Worm (Caenorhabditis elegans) whole organism, L1 larva: ENCODE results near the gene srh-44.

Experiments
- C04F5.9 ChIP-seq: sonication (generic microtip); optimal IDR thresholded peaks from 2 replicates; lab custom pipeline; 2016; ENCODE audit warnings: missing genetic modification characterization, missing compliant biosample characterization
- C34B4.2 ChIP-seq: sonication (generic microtip); optimal IDR thresholded peaks from 2 replicates; lab custom pipeline; 2017; ENCODE audit warnings: mild to moderate bottlenecking, missing genetic modification characterization, missing compliant biosample characterization
- F16B12.6 ChIP-seq: fragments of 150-350 bp; optimal IDR thresholded peaks from 2 replicates; lab custom pipeline; 2014; ENCODE audit warnings: missing biosample characterization, missing genetic modification characterization
- Y116A8C.19 ChIP-seq: sonication (generic microtip); optimal IDR thresholded peaks from 2 replicates; lab custom pipeline; 2016; ENCODE audit warnings: missing compliant biosample characterization, missing genetic modification characterization, borderline replicate concordance
- aha-1 ChIP-seq: fragments of 150-350 bp; optimal IDR thresholded peaks from 2 replicates; lab custom pipeline; 2014; ENCODE audit warnings: missing biosample characterization, missing genetic modification characterization
- alr-1 ChIP-seq: fragments of 200-800 bp; sonication (Bioruptor generic); optimal IDR thresholded peaks from 2 replicates; lab custom pipeline; 2018; ENCODE audit warnings: borderline replicate concordance, mild to moderate bottlenecking, missing genetic modification characterization, missing compliant biosample characterization
- ama-1 ChIP-seq: fragments of 150-350 bp; optimal IDR thresholded peaks from 2 replicates; lab custom pipeline; 2014
- blmp-1 ChIP-seq: fragments of 150-350 bp; optimal IDR thresholded peaks from 2 replicates; lab custom pipeline; 2014; ENCODE audit warnings: missing biosample characterization, missing genetic modification characterization
- ceh-63 ChIP-seq: fragments of 200-800 bp; sonication (Bioruptor generic); optimal IDR thresholded peaks from 2 replicates; lab custom pipeline; 2018; ENCODE audit warnings: mild to moderate bottlenecking, missing genetic modification characterization, missing compliant biosample characterization
- ceh-8 ChIP-seq: fragments of 200-800 bp; sonication (Bioruptor generic); optimal IDR thresholded peaks from 2 replicates; lab custom pipeline; 2018; ENCODE audit warnings: mild to moderate bottlenecking, missing genetic modification characterization, moderate library complexity, missing compliant biosample characterization
- ceh-82 ChIP-seq, 3 experiments: fragments of 150-350 bp in 1 of 3; sonication (generic microtip) in 2 of 3; optimal IDR thresholded peaks; 2 replicates each; lab custom pipeline; 2014 to 2017; ENCODE audit warnings: missing biosample characterization in 3 of 3, missing genetic modification characterization in 3 of 3
- ceh-88 ChIP-seq: fragments of 200-800 bp; sonication (Bioruptor generic); IDR thresholded peaks from 2 replicates; pipeline ENCODE4 v1.3.6; 2022; ENCODE audit warnings: missing genetic modification characterization, missing compliant biosample characterization
- ces-1 ChIP-seq: fragments of 150-350 bp; optimal IDR thresholded peaks from 2 replicates; lab custom pipeline; 2014; ENCODE audit warnings: missing biosample characterization, missing genetic modification reagents, missing genetic modification characterization
- dpl-1 ChIP-seq, 3 experiments: fragments of 150-350 bp in 2 of 3; sonication (generic microtip) in 1 of 3; optimal IDR thresholded peaks; 2 replicates each; lab custom pipeline; 2014 to 2017; ENCODE audit warnings: missing biosample characterization in 3 of 3, missing genetic modification characterization in 3 of 3, missing genetic modification reagents in 3 of 3
- efl-3 ChIP-seq: fragments of 200-800 bp; sonication (Bioruptor generic); optimal IDR thresholded peaks from 2 replicates; lab custom pipeline; 2018; ENCODE audit warnings: mild to moderate bottlenecking, missing genetic modification characterization, missing compliant biosample characterization
- egl-13 ChIP-seq: sonication (generic microtip); optimal IDR thresholded peaks from 2 replicates; lab custom pipeline; 2016; ENCODE audit warnings: missing genotype, missing genetic modification reagents, missing genetic modification characterization, missing compliant biosample characterization
- egl-27 ChIP-seq, 2 experiments: fragments of 150-350 bp in 1 of 2; sonication (generic microtip); optimal IDR thresholded peaks; 3 replicates each; lab custom pipeline; 2017 to 2018; ENCODE audit warnings: missing biosample characterization in 2 of 2, missing genetic modification characterization in 2 of 2, missing genetic modification reagents in 2 of 2
- elt-2 ChIP-seq: sonication (generic microtip); optimal IDR thresholded peaks from 2 replicates; lab custom pipeline; 2016; ENCODE audit warnings: missing genetic modification characterization, mild to moderate bottlenecking, inconsistent platforms, missing compliant biosample characterization, missing genetic modification reagents
- elt-3 ChIP-seq, 6 experiments: fragments of 150-350 bp in 1 of 6; sonication (generic microtip); optimal IDR thresholded peaks; 2 replicates each; lab custom pipeline; 2017 to 2018; ENCODE audit warnings: missing biosample characterization in 6 of 6, missing genetic modification characterization in 6 of 6, inconsistent platforms in 1 of 6
- ets-5 ChIP-seq: fragments of 200-800 bp; sonication (Bioruptor generic); IDR thresholded peaks from 2 replicates; pipeline ENCODE4 v1.3.6; 2022; ENCODE audit warnings: missing genetic modification characterization, missing compliant biosample characterization
- fkh-10 ChIP-seq: sonication (generic microtip); optimal IDR thresholded peaks from 2 replicates; lab custom pipeline; 2017; ENCODE audit warnings: missing biosample characterization, missing genetic modification reagents, missing genetic modification characterization
- hlh-4 ChIP-seq: sonication (generic microtip); optimal IDR thresholded peaks from 2 replicates; lab custom pipeline; 2016; ENCODE audit warnings: mild to moderate bottlenecking, missing genetic modification characterization, missing compliant biosample characterization
- irx-1 ChIP-seq: sonication (generic microtip); optimal IDR thresholded peaks from 2 replicates; lab custom pipeline; 2016; ENCODE audit warnings: missing genetic modification characterization, missing compliant biosample characterization
- lin-13 ChIP-seq: fragments of 150-350 bp; optimal IDR thresholded peaks from 2 replicates; lab custom pipeline; 2014; ENCODE audit warnings: missing biosample characterization, missing genetic modification reagents, missing genetic modification characterization
- mab-9 ChIP-seq: fragments of 200-800 bp; sonication (Bioruptor generic); IDR thresholded peaks from 2 replicates; pipeline ENCODE4 v1.3.6; 2022; ENCODE audit warnings: missing genetic modification reagents, missing genetic modification characterization, missing compliant biosample characterization
- nhr-12 ChIP-seq: sonication (generic microtip); optimal IDR thresholded peaks from 2 replicates; lab custom pipeline; 2017; ENCODE audit warnings: missing biosample characterization, missing genetic modification characterization
- nhr-20 ChIP-seq: sonication (generic microtip); optimal IDR thresholded peaks from 2 replicates; lab custom pipeline; 2016; ENCODE audit warnings: mild to moderate bottlenecking, missing genetic modification characterization, missing compliant biosample characterization
- nhr-237 ChIP-seq: fragments of 150-350 bp; optimal IDR thresholded peaks from 2 replicates; lab custom pipeline; 2014; ENCODE audit warnings: missing biosample characterization, missing genetic modification characterization
- nhr-47 ChIP-seq: sonication (generic microtip); optimal IDR thresholded peaks from 2 replicates; lab custom pipeline; 2016; ENCODE audit warnings: mild to moderate bottlenecking, missing genetic modification characterization, moderate library complexity, missing compliant biosample characterization
- nhr-71 ChIP-seq: sonication (generic microtip); optimal IDR thresholded peaks from 2 replicates; lab custom pipeline; 2016; ENCODE audit warnings: mild to moderate bottlenecking, missing genetic modification characterization, moderate library complexity, missing compliant biosample characterization
- nhr-77 ChIP-seq: fragments of 150-350 bp; optimal IDR thresholded peaks from 2 replicates; lab custom pipeline; 2014; ENCODE audit warnings: missing biosample characterization, missing genetic modification characterization
- nhr-84 ChIP-seq: sonication (generic microtip); optimal IDR thresholded peaks from 2 replicates; lab custom pipeline; 2017; ENCODE audit warnings: missing biosample characterization, missing genetic modification characterization
- nhr-90 ChIP-seq: sonication (generic microtip); optimal IDR thresholded peaks from 2 replicates; lab custom pipeline; 2016; ENCODE audit warnings: mild to moderate bottlenecking, missing genetic modification characterization, missing compliant biosample characterization; ENCODE audit not compliant: poor library complexity
- pax-3 ChIP-seq: fragments of 200-800 bp; sonication (Bioruptor generic); optimal IDR thresholded peaks from 2 replicates; lab custom pipeline; 2018; ENCODE audit warnings: mild to moderate bottlenecking, missing genetic modification characterization, moderate library complexity, missing compliant biosample characterization
- pqm-1 ChIP-seq: sonication (generic microtip); optimal IDR thresholded peaks from 3 replicates; lab custom pipeline; 2017; ENCODE audit warnings: missing biosample characterization, missing genetic modification characterization
- sptf-1 ChIP-seq: fragments of 150-350 bp; optimal IDR thresholded peaks from 2 replicates; lab custom pipeline; 2014; ENCODE audit warnings: missing biosample characterization, missing genetic modification characterization
- sup-37 ChIP-seq: fragments of 200-800 bp; sonication (Bioruptor generic); optimal IDR thresholded peaks from 2 replicates; lab custom pipeline; 2018; ENCODE audit warnings: mild to moderate bottlenecking, missing genetic modification characterization, missing compliant biosample characterization
- swsn-7 ChIP-seq: sonication (generic microtip); optimal IDR thresholded peaks from 2 replicates; lab custom pipeline; 2016; ENCODE audit warnings: missing genetic modification characterization, missing compliant biosample characterization
- tbx-2 ChIP-seq: sonication (generic microtip); optimal IDR thresholded peaks from 2 replicates; lab custom pipeline; 2016; ENCODE audit warnings: missing genetic modification characterization, missing compliant biosample characterization
- tlp-1 ChIP-seq: fragments of 150-350 bp; optimal IDR thresholded peaks from 2 replicates; lab custom pipeline; 2014; ENCODE audit warnings: missing biosample characterization, missing genetic modification characterization
- unc-130 ChIP-seq: fragments of 150-350 bp; optimal IDR thresholded peaks from 2 replicates; lab custom pipeline; 2017; ENCODE audit warnings: missing biosample characterization, missing genetic modification characterization, inconsistent platforms
- unc-30 ChIP-seq: sonication (generic microtip); optimal IDR thresholded peaks from 2 replicates; lab custom pipeline; 2017; ENCODE audit warnings: missing biosample characterization, missing genetic modification characterization
- unc-62 ChIP-seq: fragments of 150-350 bp; optimal IDR thresholded peaks from 2 replicates; lab custom pipeline; 2014; ENCODE audit warnings: missing biosample characterization, missing genetic modification reagents, missing genetic modification characterization
- unc-86 ChIP-seq: sonication (generic microtip); optimal IDR thresholded peaks from 2 replicates; lab custom pipeline; 2016; ENCODE audit warnings: missing genetic modification characterization, missing compliant biosample characterization
- vab-15 ChIP-seq: sonication (generic microtip); optimal IDR thresholded peaks from 2 replicates; lab custom pipeline; 2017; ENCODE audit warnings: missing genotype, mild to moderate bottlenecking, missing genetic modification characterization, missing compliant biosample characterization
- zip-4 ChIP-seq: fragments of 200-800 bp; sonication (Bioruptor generic); optimal IDR thresholded peaks from 2 replicates; lab custom pipeline; 2018; ENCODE audit warnings: mild to moderate bottlenecking, missing genetic modification characterization, moderate library complexity, missing compliant biosample characterization
- ztf-11 ChIP-seq, 2 experiments: sonication (generic microtip); optimal IDR thresholded peaks; 2 replicates each; lab custom pipeline; 2016 to 2017; ENCODE audit warnings: missing genetic modification characterization in 2 of 2, missing biosample characterization in 1 of 2, missing compliant biosample characterization in 1 of 2
- ztf-4 ChIP-seq: fragments of 150-350 bp; optimal IDR thresholded peaks from 2 replicates; lab custom pipeline; 2014; ENCODE audit warnings: missing biosample characterization, missing genetic modification characterization

The srh-44 gene

DNA sequence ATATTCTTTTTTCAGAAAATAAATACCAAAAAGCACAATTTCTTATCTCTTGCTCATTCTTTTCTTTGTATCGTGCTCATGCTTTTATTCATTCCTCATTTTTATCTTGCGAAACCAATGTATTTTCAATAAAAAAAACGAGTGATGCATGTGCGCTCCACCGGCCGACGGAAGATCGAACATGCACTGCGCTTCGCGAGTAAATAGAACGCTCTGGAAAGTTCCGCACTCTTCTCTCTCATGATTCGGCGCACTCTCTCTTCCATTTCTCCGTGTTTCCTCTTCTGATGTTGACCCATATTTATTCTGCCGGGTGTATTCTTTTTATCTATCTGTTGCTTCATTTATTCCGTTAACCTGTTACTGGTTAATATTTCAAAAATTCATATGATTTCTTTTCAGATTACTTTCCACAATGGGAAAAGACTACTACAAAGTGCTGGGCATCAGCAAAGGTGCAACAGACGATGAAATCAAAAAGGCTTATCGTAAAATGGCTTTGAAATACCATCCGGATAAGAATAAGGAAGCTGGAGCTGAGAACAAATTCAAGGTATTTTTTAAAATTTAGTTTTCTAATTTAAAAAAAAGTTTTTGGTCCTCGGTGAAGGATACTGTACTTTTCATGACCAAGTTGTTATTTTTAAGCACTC, 30.6 kb downstream of the srh-44 start, which contains the start of gene dnj-13 (continued):
- TF ChIP-seq ceh-8 (GFP tag; lab: Kevin White, UChicago) = peak; percentile 91
- peak in 3 of 6 experiments; percentile 79 to 93 (median 85) for TF ChIP-seq elt-3 (tag; optimal IDR thresholded peaks at IDR 0.05; lab: Kevin White, UChicago)
- TF ChIP-seq sptf-1 (tag; lab: Kevin White, UChicago) = no peak
- TF ChIP-seq nhr-77 (tag; lab: Kevin White, UChicago) = peak; percentile 91
- TF ChIP-seq egl-13 (tag; lab: Kevin White, UChicago) = peak; percentile 98
- peak; percentile 92 for TF ChIP-seq nhr-237 (tag; lab: Kevin White, UChicago)
- TF ChIP-seq unc-30 (tag; lab: Kevin White, UChicago) = peak; percentile 10
- TF ChIP-seq nhr-71 = peak; percentile 98
- peak; percentile 95 for TF ChIP-seq ztf-4 (tag; lab: Kevin White, UChicago)
- TF ChIP-seq tbx-2 (tag; lab: Kevin White, UChicago) = peak; percentile 95
- no peak for TF ChIP-seq ets-5 (GFP tag; lab: Robert Waterston, UW)
- TF ChIP-seq nhr-12 = no peak
- peak; percentile 93 for TF ChIP-seq irx-1 (tag; lab: Kevin White, UChicago)
- peak; percentile 87 for TF ChIP-seq sup-37 (GFP tag; lab: Kevin White, UChicago)
- no peak for TF ChIP-seq nhr-84 (tag; lab: Kevin White, UChicago)
- TF ChIP-seq nhr-20 (tag; lab: Kevin White, UChicago) = peak; percentile 99
- TF ChIP-seq egl-27 (tag; optimal IDR thresholded peaks at IDR 0.05; lab: Kevin White, UChicago) = no peak
- no peak for TF ChIP-seq pqm-1 (tag; lab: Kevin White, UChicago)
- TF ChIP-seq alr-1 = no peak
- TF ChIP-seq ceh-63 = no peak
- TF ChIP-seq ztf-11 (tag; optimal IDR thresholded peaks at IDR 0.05; lab: Kevin White, UChicago) = peak in 1 of 2 experiments; percentile 88
- TF ChIP-seq unc-86 = peak; percentile 95
- no peak for TF ChIP-seq unc-62 (GFP tag; lab: Kevin White, UChicago)
- TF ChIP-seq nhr-90 (tag; lab: Kevin White, UChicago) = peak; percentile 98
- TF ChIP-seq pax-3 = peak; percentile 95
- TF ChIP-seq Y116A8C.19 = no peak
- peak; percentile 87 for TF ChIP-seq elt-2 (tag; lab: Kevin White, UChicago)
- peak; percentile 74 to 81 (median 79) for TF ChIP-seq dpl-1 (GFP tag; optimal IDR thresholded peaks at IDR 0.05; lab: Kevin White, UChicago)
- peak; percentile 86 for TF ChIP-seq C04F5.9 (tag; lab: Kevin White, UChicago)
- TF ChIP-seq ceh-82 (tag; optimal IDR thresholded peaks at IDR 0.05; lab: Kevin White, UChicago) = peak; percentile 92 to 97 (median 94)
- peak; percentile 0 for TF ChIP-seq ama-1 (lab: Kevin White, UChicago)
- no peak for TF ChIP-seq hlh-4 (tag; lab: Kevin White, UChicago)

DNA sequence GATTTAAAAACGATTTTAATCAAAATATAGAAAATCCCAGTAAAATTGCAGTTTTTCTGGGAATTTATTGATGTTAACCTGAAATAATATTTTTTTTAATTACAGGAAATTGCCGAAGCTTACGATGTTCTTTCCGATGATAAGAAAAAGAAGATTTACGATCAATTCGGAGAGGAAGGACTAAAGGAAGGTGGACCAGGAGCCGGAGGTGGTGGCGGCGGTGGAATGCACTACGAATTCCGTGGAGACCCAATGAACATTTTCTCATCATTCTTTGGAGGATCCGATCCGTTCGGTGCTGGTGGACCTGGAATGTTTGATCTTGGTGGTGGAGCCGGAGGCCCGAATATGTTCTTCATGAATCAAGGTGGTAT, 31.1 kb downstream of the srh-44 start:
- TF ChIP-seq blmp-1 (tag; lab: Kevin White, UChicago) (no peak), unc-130 (no peak), aha-1 (no peak), sup-37 (GFP tag; lab: Kevin White, UChicago) (no peak), hlh-4 (tag; lab: Kevin White, UChicago) (no peak), ama-1 (lab: Kevin White, UChicago) (no peak), Y116A8C.19 (no peak), swsn-7 (tag; lab: Kevin White, UChicago) (no peak), unc-62 (GFP tag; lab: Kevin White, UChicago) (no peak), elt-2 (tag; lab: Kevin White, UChicago) (no peak), mab-9 (GFP tag; lab: Robert Waterston, UW) (no peak), unc-86 (no peak), F16B12.6 (tag; lab: Kevin White, UChicago) (no peak)
- TF ChIP-seq, all 84 proteins: peak for 0

DNA sequence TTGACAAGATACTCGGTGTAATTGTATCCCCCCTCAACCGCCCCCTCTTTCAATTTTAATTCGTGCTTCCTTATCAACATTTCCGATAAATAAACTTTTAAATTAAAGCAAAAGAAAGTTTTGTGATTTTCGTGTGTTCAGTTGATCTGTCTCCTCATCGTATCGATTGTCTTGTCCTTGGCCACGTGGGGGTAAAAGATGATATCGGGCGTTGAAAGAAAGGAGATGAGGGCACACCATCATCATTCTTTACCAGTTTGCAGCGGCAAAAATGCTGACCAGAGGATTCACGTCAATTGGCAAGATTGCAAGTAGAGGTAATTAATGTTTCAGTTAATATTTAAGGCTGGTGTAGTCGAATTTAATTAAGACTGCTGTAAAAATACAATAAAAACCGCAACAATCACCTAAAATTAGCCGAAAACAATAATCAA, 32.4 kb downstream of the srh-44 start, which contains the start of gene F54D5.7:
F54D5.7 (plus strand) TSS at position 264 of the 434 bp plus-strand sequence.
- no peak for TF ChIP-seq ceh-88 (GFP tag; lab: Robert Waterston, UW)
- TF ChIP-seq tlp-1 = no peak
- no peak for TF ChIP-seq pqm-1 (tag; lab: Kevin White, UChicago)
- TF ChIP-seq ztf-11 (tag; optimal IDR thresholded peaks at IDR 0.05; lab: Kevin White, UChicago) = peak in 1 of 2 experiments; percentile 37
- no peak for TF ChIP-seq fkh-10 (GFP tag; lab: Kevin White, UChicago)
- TF ChIP-seq vab-15 (tag; lab: Kevin White, UChicago) = no peak
- TF ChIP-seq lin-13 (GFP tag; lab: Kevin White, UChicago) = peak; percentile 22
- TF ChIP-seq ces-1 = no peak
- no peak for TF ChIP-seq efl-3 (GFP tag; lab: Kevin White, UChicago)
- TF ChIP-seq C34B4.2 (tag; lab: Kevin White, UChicago) = no peak
- peak; percentile 52 for TF ChIP-seq elt-2 (tag; lab: Kevin White, UChicago)
- TF ChIP-seq ztf-4 (tag; lab: Kevin White, UChicago) = peak; percentile 56
- no peak for TF ChIP-seq pax-3
- peak; percentile 57 for TF ChIP-seq nhr-47 (tag; lab: Kevin White, UChicago)
- peak; percentile 13 for TF ChIP-seq zip-4 (GFP tag; lab: Kevin White, UChicago)
- TF ChIP-seq unc-130 = peak; percentile 11
